Worm (Caenorhabditis elegans) whole organism, young adult: Measurements from ENCODE around the gene helq-1.

Source experiments
- akir-1 ChIP-seq: fragments of 200-800 bp; sonication (Bioruptor generic); optimal IDR thresholded peaks from 2 replicates; lab custom pipeline; 2018; ENCODE audit warnings: mild to moderate bottlenecking, missing genetic modification characterization, moderate library complexity, missing compliant biosample characterization
- ama-1 ChIP-seq, 3 experiments: fragments of 150-350 bp in 1 of 3; sonication (generic microtip) in 2 of 3; optimal IDR thresholded peaks; 2 replicates each; lab custom pipeline; 2014 to 2018; ENCODE audit warnings: missing biosample characterization in 2 of 3, missing genetic modification characterization in 2 of 3, missing genetic modification reagents in 2 of 3
- aptf-2 ChIP-seq: fragments of 200-800 bp; sonication (Bioruptor generic); conservative IDR thresholded peaks from 2 replicates; pipeline ENCODE4 v1.3.6; 2022; ENCODE audit warnings: missing genetic modification reagents, missing genetic modification characterization, missing compliant biosample characterization
- bed-2 ChIP-seq: fragments of 200-800 bp; sonication (Bioruptor generic); IDR thresholded peaks from 2 replicates; pipeline ENCODE4 v1.3.6; 2022; ENCODE audit warnings: missing genetic modification reagents, missing genetic modification characterization, missing compliant biosample characterization
- ccch-3 ChIP-seq: fragments of 200-800 bp; sonication (Bioruptor generic); optimal IDR thresholded peaks from 2 replicates; lab custom pipeline; 2018; ENCODE audit warnings: mild to moderate bottlenecking, missing genetic modification characterization, missing compliant biosample characterization
- egl-44 ChIP-seq: fragments of 200-800 bp; sonication (Bioruptor generic); IDR thresholded peaks from 2 replicates; pipeline ENCODE4 v1.3.6; 2022; ENCODE audit warnings: missing genetic modification reagents, missing genetic modification characterization, missing compliant biosample characterization
- hmg-20 ChIP-seq: fragments of 200-800 bp; sonication (Bioruptor generic); IDR thresholded peaks from 2 replicates; pipeline ENCODE4 v1.3.6; 2022; ENCODE audit warnings: missing genetic modification reagents, missing genetic modification characterization, missing compliant biosample characterization
- lin-35 ChIP-seq, 3 experiments: fragments of 150-350 bp in 2 of 3; sonication (generic microtip) in 1 of 3; optimal IDR thresholded peaks; 2 replicates each; lab custom pipeline; 2014 to 2018; ENCODE audit warnings: missing biosample characterization in 3 of 3, missing genetic modification characterization in 3 of 3, missing genetic modification reagents in 3 of 3
- madf-6 ChIP-seq: fragments of 200-800 bp; sonication (Bioruptor generic); IDR thresholded peaks from 2 replicates; pipeline ENCODE4 v1.3.6; 2022; ENCODE audit warnings: missing genetic modification reagents, missing genetic modification characterization, missing compliant biosample characterization
- nfyb-1 ChIP-seq: fragments of 200-800 bp; sonication (Bioruptor generic); IDR thresholded peaks from 2 replicates; pipeline ENCODE4 v1.3.6; 2022; ENCODE audit warnings: missing genetic modification reagents, missing genetic modification characterization, missing compliant biosample characterization
- snpc-3.4 ChIP-seq: sonication (generic microtip); optimal IDR thresholded peaks from 2 replicates; lab custom pipeline; 2017; ENCODE audit warnings: missing genetic modification characterization, mild to moderate bottlenecking, missing compliant biosample characterization, antibody characterized with exemption, moderate library complexity, missing genotype, missing genetic modification reagents
- unc-130 ChIP-seq: sonication (generic microtip); optimal IDR thresholded peaks from 2 replicates; lab custom pipeline; 2016; ENCODE audit warnings: missing genetic modification reagents, missing genetic modification characterization, missing compliant biosample characterization
- ztf-25 ChIP-seq: fragments of 200-800 bp; sonication (Bioruptor generic); IDR thresholded peaks from 2 replicates; pipeline ENCODE4 v1.3.6; 2022; ENCODE audit warnings: missing genetic modification reagents, missing genetic modification characterization, missing compliant biosample characterization

ce11 chrIII:617467-617866 lies 30.6 kb upstream of the helq-1 start, which contains the start of gene T19C3.2:
- TF ChIP-seq snpc-3.4 = no peak
- no peak for TF ChIP-seq unc-130 (GFP tag; lab: Kevin White, UChicago)
- TF ChIP-seq egl-44 (GFP tag; lab: Robert Waterston, UW) = no peak
- no peak for TF ChIP-seq ztf-25 (GFP tag; lab: Robert Waterston, UW)
- no peak for TF ChIP-seq aptf-2 (GFP tag; lab: Robert Waterston, UW)
- TF ChIP-seq ccch-3 (GFP tag; lab: Kevin White, UChicago) = no peak
- TF ChIP-seq ama-1 (optimal IDR thresholded peaks at IDR 0.05; lab: Kevin White, UChicago) = no peak
- no peak for TF ChIP-seq ama-1 (GFP tag; optimal IDR thresholded peaks at IDR 0.05; lab: Kevin White, UChicago)
- no peak for TF ChIP-seq akir-1
- TF ChIP-seq madf-6 (GFP tag; lab: Robert Waterston, UW) = no peak
- TF ChIP-seq hmg-20 (GFP tag; lab: Robert Waterston, UW) = no peak
- no peak for TF ChIP-seq nfyb-1 (GFP tag; lab: Robert Waterston, UW)
- no peak for TF ChIP-seq bed-2
- TF ChIP-seq lin-35 (GFP tag; optimal IDR thresholded peaks at IDR 0.05; lab: Kevin White, UChicago) = no peak
